Worm (Caenorhabditis elegans): Measurements from ENCODE around the gene C32D5.14.
A peak's percentile ranks its signal among the peaks of the same experiment; 100 is the strongest.

The C32D5.14 gene

DNA sequence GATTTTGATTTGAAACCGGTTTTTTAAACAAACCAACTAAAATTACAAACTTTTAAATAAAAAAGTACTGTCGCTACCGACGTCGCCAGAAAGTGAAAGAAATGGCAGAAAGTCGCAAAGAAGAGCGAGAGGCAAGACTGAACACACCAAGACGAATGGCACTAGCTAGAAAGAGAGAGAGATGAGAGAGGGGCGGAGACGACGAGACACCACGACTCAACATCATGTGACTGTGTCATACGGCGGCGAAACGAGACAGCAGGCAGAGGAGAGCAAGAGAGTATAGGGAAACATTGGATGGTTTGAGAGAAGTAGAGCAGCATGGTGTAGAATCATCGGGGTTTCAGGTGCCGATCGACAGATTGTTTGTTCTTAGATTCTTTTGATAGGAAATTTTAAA lies 13.1 kb downstream of the C32D5.14 start (continued):
- TF ChIP-seq Y5F2A.4 (GFP tag; optimal IDR thresholded peaks at IDR 0.05) (no peak), hmg-1.1 (GFP tag; IDR thresholded peaks at IDR 0.05) (peak; percentile 92), lin-13 (GFP tag; optimal IDR thresholded peaks at IDR 0.05) (peak; percentile 85), R02D3.7 (tag; optimal IDR thresholded peaks at IDR 0.05) (no peak), spr-1 (tag; optimal IDR thresholded peaks at IDR 0.05) (peak; percentile 58), set-16 (GFP tag; IDR thresholded peaks at IDR 0.05) (peak; percentile 77), ztf-7 (tag; optimal IDR thresholded peaks at IDR 0.05) (peak; percentile 77), vab-7 (GFP tag; IDR thresholded peaks at IDR 0.05) (no peak), D1046.2 (GFP tag; IDR thresholded peaks at IDR 0.05) (no peak), T26A8.4 (GFP tag; IDR thresholded peaks at IDR 0.05) (peak; percentile 79), F44E2.7 (GFP tag; IDR thresholded peaks at IDR 0.05) (no peak), mdl-1 (tag; optimal IDR thresholded peaks at IDR 0.05) (peak; percentile 71 to 92), aly-2 (tag; optimal IDR thresholded peaks at IDR 0.05) (no peak), egl-43 (GFP tag; IDR thresholded peaks at IDR 0.05) (peak; percentile 78), dpl-1 (GFP tag; optimal IDR thresholded peaks at IDR 0.05) (peak; percentile 68), nhr-6 (tag; optimal IDR thresholded peaks at IDR 0.05) (peak; percentile 65), madf-9 (GFP tag; conservative IDR thresholded peaks at IDR 0.05) (peak; percentile 60), unc-130 (GFP tag; optimal IDR thresholded peaks at IDR 0.05) (no peak)

DNA sequence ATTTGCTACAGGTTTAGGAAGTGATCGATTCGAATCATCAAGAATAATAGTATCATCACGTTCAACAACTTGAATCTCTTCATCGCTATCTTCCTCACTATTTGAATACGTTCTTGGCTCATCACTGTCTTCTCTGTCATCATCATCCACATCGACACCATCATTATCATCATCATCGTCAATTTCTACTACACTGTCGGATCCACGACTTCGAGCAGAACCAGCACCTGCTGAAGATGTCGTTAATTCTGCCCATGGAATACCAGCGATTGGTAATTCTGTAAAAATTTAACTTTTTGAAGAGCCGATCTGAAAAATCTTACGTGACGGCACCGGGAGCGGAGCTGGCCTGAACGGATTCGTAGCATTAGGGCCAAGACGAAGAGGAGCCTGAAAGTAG lies 14.7 kb downstream of the C32D5.14 start:
- TF ChIP-seq ceh-44 (GFP tag; IDR thresholded peaks at IDR 0.05) (no peak), lir-3 (tag; optimal IDR thresholded peaks at IDR 0.05) (no peak), unc-39 (tag; optimal IDR thresholded peaks at IDR 0.05) (no peak), ceh-82 (tag; optimal IDR thresholded peaks at IDR 0.05) (no peak), nhr-77 (tag; optimal IDR thresholded peaks at IDR 0.05) (no peak), mep-1 (tag; optimal IDR thresholded peaks at IDR 0.05) (no peak), T20F7.1 (GFP tag; optimal IDR thresholded peaks at IDR 0.05) (no peak), dmd-9 (GFP tag; IDR thresholded peaks at IDR 0.05) (no peak), nhr-28 (tag; optimal IDR thresholded peaks at IDR 0.05) (no peak), daf-16 (GFP tag; optimal IDR thresholded peaks at IDR 0.05) (no peak), daf-16 (tag; optimal IDR thresholded peaks at IDR 0.05) (no peak), attf-4 (tag; optimal IDR thresholded peaks at IDR 0.05) (no peak), cey-2 (tag; optimal IDR thresholded peaks at IDR 0.05; ENCODE audit: borderline replicate concordance, insufficient read depth) (no peak), T26A8.4 (GFP tag; IDR thresholded peaks at IDR 0.05) (no peak), madf-5 (GFP tag; IDR thresholded peaks at IDR 0.05) (no peak)

DNA sequence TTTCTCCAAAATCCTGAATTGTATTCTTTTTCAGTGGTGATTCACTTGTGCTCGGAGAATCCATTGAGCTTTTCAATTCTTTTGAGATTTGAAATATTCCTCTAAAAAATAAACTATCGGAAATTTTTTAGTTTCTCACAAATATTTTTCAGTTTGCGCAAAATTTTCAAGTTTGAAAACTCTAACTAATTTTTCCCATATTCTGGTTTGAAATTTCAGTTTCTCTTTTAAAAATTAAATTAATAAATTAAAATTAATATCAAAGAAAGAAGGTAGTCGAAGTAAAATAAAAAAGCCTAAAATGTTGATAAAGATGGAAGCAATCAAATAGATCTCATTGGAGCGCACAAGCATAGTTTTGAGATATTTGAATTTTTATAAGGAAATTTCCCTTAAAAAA lies 16.6 kb downstream of the C32D5.14 start, which contains the start of gene C32D5.10:
Gene C32D5.10 (minus strand): TSS at position 101 of the 400 bp plus-strand sequence.
- TF ChIP-seq nhr-77 (tag; optimal IDR thresholded peaks at IDR 0.05) (no peak), madf-9 (GFP tag; conservative IDR thresholded peaks at IDR 0.05) (no peak), nhr-237 (tag; optimal IDR thresholded peaks at IDR 0.05) (no peak), F49E8.2 (tag; optimal IDR thresholded peaks at IDR 0.05; ENCODE audit: borderline replicate concordance) (no peak), snpc-4 (tag; optimal IDR thresholded peaks at IDR 0.05) (no peak), ctbp-1 (GFP tag; IDR thresholded peaks at IDR 0.05) (no peak), vab-7 (GFP tag; IDR thresholded peaks at IDR 0.05) (no peak), jun-1 (tag; optimal IDR thresholded peaks at IDR 0.05) (no peak)
